Worm (Caenorhabditis elegans): Measurements from ENCODE around the gene pqn-80.

Gene pqn-80

ce11 chrIII:12607302-12607701 is 19.1 kb upstream of the pqn-80 start (continued):
- TF ChIP-seq fkh-3 (tag; optimal IDR thresholded peaks at IDR 0.05): peak; percentile 56
- peak; percentile 55 for TF ChIP-seq F52B5.7 (tag; optimal IDR thresholded peaks at IDR 0.05)
- TF ChIP-seq zim-3 (tag; optimal IDR thresholded peaks at IDR 0.05): peak; percentile 22
- 0 out of 2 replicates have a peak, but pooled peaks have one; percentile 35 for TF ChIP-seq madf-6 (GFP tag; IDR thresholded peaks at IDR 0.05)
- TF ChIP-seq xnd-1 (tag; optimal IDR thresholded peaks at IDR 0.05): no peak
- TF ChIP-seq hlh-12 (tag; optimal IDR thresholded peaks at IDR 0.05): no peak
- peak; percentile 4 for TF ChIP-seq ZK185.1 (tag; optimal IDR thresholded peaks at IDR 0.05; ENCODE audit: poor library complexity, severe bottlenecking)
- TF ChIP-seq ztf-25 (GFP tag; IDR thresholded peaks at IDR 0.05): peak; percentile 52; the same call in 1 of the 2 replicates
- TF ChIP-seq B0035.1 (tag; optimal IDR thresholded peaks at IDR 0.05): no peak
- peak; percentile 79 for TF ChIP-seq athp-1 (tag; optimal IDR thresholded peaks at IDR 0.05)

- TF ChIP-seq egl-18 (GFP tag; IDR thresholded peaks at IDR 0.05) (no peak), akir-1 (GFP tag; optimal IDR thresholded peaks at IDR 0.05) (no peak), B0019.2 (GFP tag; conservative IDR thresholded peaks at IDR 0.05) (peak; percentile 79), let-607 (tag; optimal IDR thresholded peaks at IDR 0.05) (peak; percentile 97 to 98), mel-28 (tag; optimal IDR thresholded peaks at IDR 0.05; ENCODE audit: borderline replicate concordance) (no peak), die-1 (tag; optimal IDR thresholded peaks at IDR 0.05) (peak; percentile 38), lin-40 (tag; optimal IDR thresholded peaks at IDR 0.05) (peak; percentile 84), B0261.1 (tag; optimal IDR thresholded peaks at IDR 0.05) (no peak), rec-8 (tag; optimal IDR thresholded peaks at IDR 0.05) (peak in 1 of 2 experiments; percentile 57), D2030.7 (GFP tag; IDR thresholded peaks at IDR 0.05) (peak; percentile 96), zfh-2 (GFP tag; conservative IDR thresholded peaks at IDR 0.05) (peak; percentile 96), gei-17 (GFP tag; optimal IDR thresholded peaks at IDR 0.05) (peak; percentile 59), tbx-9 (tag; optimal IDR thresholded peaks at IDR 0.05; ENCODE audit: borderline replicate concordance) (no peak), ceh-40 (GFP tag; IDR thresholded peaks at IDR 0.05) (0 out of 2 replicates have a peak, but pooled peaks have one; percentile 32), T07F8.4 (tag; optimal IDR thresholded peaks at IDR 0.05) (peak; percentile 37), K11D2.4 (GFP tag; IDR thresholded peaks at IDR 0.05) (peak; percentile 89), hmg-20 (GFP tag; IDR thresholded peaks at IDR 0.05) (no peak), tlf-1 (GFP tag; optimal IDR thresholded peaks at IDR 0.05) (peak; percentile 95), Y67H2A.10 (GFP tag; conservative IDR thresholded peaks at IDR 0.05) (peak; percentile 99), F52B5.7 (tag; optimal IDR thresholded peaks at IDR 0.05) (peak; percentile 59), snpc-4 (GFP tag; optimal IDR thresholded peaks at IDR 0.05) (peak; percentile 38), snpc-4 (tag; optimal IDR thresholded peaks at IDR 0.05) (peak in 3 of 4 experiments; percentile 38 to 76 (median 68)), aptf-2 (GFP tag; conservative IDR thresholded peaks at IDR 0.05) (0 out of 2 replicates have a peak, but pooled peaks have one; percentile 8), rpc-1 (optimal IDR thresholded peaks at IDR 0.05) (no peak), rpc-1 (tag; optimal IDR thresholded peaks at IDR 0.05) (no peak), nhr-80 (tag; optimal IDR thresholded peaks at IDR 0.05) (peak; percentile 84), F22D6.2 (tag; optimal IDR thresholded peaks at IDR 0.05) (no peak), lin-26 (GFP tag; IDR thresholded peaks at IDR 0.05) (peak; percentile 81), chd-7 (tag; optimal IDR thresholded peaks at IDR 0.05) (peak; percentile 86), somi-1 (GFP tag; optimal IDR thresholded peaks at IDR 0.05) (peak; percentile 91), madf-10 (tag; optimal IDR thresholded peaks at IDR 0.05) (peak; percentile 83), nfya-1 (tag; optimal IDR thresholded peaks at IDR 0.05; ENCODE audit: borderline replicate concordance, insufficient read depth) (no peak), cebp-1 (GFP tag; IDR thresholded peaks at IDR 0.05) (peak; percentile 8; the same call in 1 of the 2 replicates), cebp-1 (tag; optimal IDR thresholded peaks at IDR 0.05) (peak; percentile 87), Y95B8A.8 (GFP tag; IDR thresholded peaks at IDR 0.05) (peak; percentile 92), ztf-25 (GFP tag; IDR thresholded peaks at IDR 0.05) (no peak), lsl-1 (GFP tag; optimal IDR thresholded peaks at IDR 0.05) (peak; percentile 85)
Observed at ce11 chrIII:12608220-12608958, 18.0 kb upstream of the pqn-80 start, which contains the start of gene epc-1. Gene epc-1, minus strand, starts transcription at chrIII:12608586.

Measured in whole organism, young adult.